Worm (Caenorhabditis elegans): ENCODE data around the gene gln-3.

ce11 chrIV:16176808-16177207, 6.3 kb upstream of the gln-3 start:
- TF ChIP-seq him-1 (tag; optimal IDR thresholded peaks at IDR 0.05) (no peak), W03F9.2 (tag; optimal IDR thresholded peaks at IDR 0.05) (no peak)

Measured in whole organism, L4/young adult.